Worm (Caenorhabditis elegans) whole organism, young adult: Measurements from ENCODE around the gene Y94H6A.3.
A peak's percentile ranks its signal among the peaks of the same experiment; 100 is the strongest.

Experiments
- F33H1.4 ChIP-seq: fragments of 200-800 bp; sonication (Bioruptor generic); IDR thresholded peaks from 2 replicates; pipeline ENCODE4 v1.3.6; 2022; ENCODE audit warnings: missing genetic modification reagents, missing genetic modification characterization, missing compliant biosample characterization
- ama-1 ChIP-seq, 3 experiments: fragments of 150-350 bp in 1 of 3; sonication (generic microtip) in 2 of 3; optimal IDR thresholded peaks; 2 replicates each; lab custom pipeline; 2014 to 2018; ENCODE audit warnings: missing biosample characterization in 2 of 3, missing genetic modification characterization in 2 of 3, missing genetic modification reagents in 2 of 3
- egrh-3 ChIP-seq: fragments of 200-800 bp; sonication (Bioruptor generic); IDR thresholded peaks from 2 replicates; pipeline ENCODE4 v1.3.6; 2022; ENCODE audit warnings: missing genetic modification reagents, missing genetic modification characterization, missing compliant biosample characterization
- nfya-2 ChIP-seq: fragments of 200-800 bp; sonication (Bioruptor generic); IDR thresholded peaks from 2 replicates; pipeline ENCODE4 v1.3.6; 2022; ENCODE audit warnings: missing genetic modification reagents, missing genetic modification characterization, missing compliant biosample characterization
- unc-62 ChIP-seq: fragments of 150-350 bp; optimal IDR thresholded peaks from 2 replicates; lab custom pipeline; 2014; ENCODE audit warnings: missing biosample characterization, missing genetic modification reagents, missing genetic modification characterization

DNA sequence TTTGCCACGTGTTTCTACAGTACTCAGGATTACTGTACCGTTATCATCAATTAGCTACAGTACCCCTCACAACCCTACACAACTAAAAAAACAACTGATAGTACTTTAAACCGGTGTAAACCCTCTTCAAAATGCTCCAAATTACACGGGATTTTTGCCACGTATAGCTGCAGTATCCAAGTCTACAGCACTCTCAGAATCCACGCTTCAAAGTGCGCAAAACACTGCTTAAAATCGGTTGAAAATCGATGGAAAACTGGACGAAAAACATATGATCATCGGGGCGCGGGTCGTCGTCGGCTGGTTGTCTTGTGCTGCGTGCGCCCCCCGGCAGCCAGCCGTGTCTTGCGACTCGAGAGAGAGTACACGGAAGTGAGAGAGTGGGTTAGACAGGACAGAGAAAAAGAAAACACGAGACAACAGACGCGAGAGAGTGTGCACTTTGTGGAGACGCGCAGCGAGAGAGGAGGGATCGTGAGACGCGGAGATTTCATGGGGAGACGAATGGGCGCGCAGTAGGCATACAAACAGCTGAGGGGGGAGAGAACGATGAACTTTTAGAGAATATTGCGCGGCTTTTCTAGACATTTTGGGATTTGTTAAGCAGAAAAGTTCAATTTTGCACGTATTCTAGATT, 32.1 kb downstream of the Y94H6A.3 start:
- TF ChIP-seq ama-1 (optimal IDR thresholded peaks at IDR 0.05; lab: Kevin White, UChicago), result peak; percentile 1
- no peak for TF ChIP-seq ama-1 (GFP tag; optimal IDR thresholded peaks at IDR 0.05; lab: Kevin White, UChicago)
- TF ChIP-seq unc-62 (GFP tag; lab: Kevin White, UChicago), result no peak
- TF ChIP-seq nfya-2 (GFP tag; lab: Robert Waterston, UW), result no peak
- no peak for TF ChIP-seq F33H1.4
- peak; percentile 66; the same call in 1 of the 2 replicates for TF ChIP-seq egrh-3 (GFP tag; lab: Robert Waterston, UW)
